Fruit fly (Drosophila melanogaster): ENCODE results near the gene CG42751.

The CG42751 gene

dm6 chr2L:11853130-11853529, at the start of gene CG42751:
CG42751 (plus strand) TSS chr2L:11853430.
- no peak for TF ChIP-seq CG17801 (GFP tag; optimal IDR thresholded peaks at IDR 0.05; ENCODE audit: partially characterized antibody)

DNA sequence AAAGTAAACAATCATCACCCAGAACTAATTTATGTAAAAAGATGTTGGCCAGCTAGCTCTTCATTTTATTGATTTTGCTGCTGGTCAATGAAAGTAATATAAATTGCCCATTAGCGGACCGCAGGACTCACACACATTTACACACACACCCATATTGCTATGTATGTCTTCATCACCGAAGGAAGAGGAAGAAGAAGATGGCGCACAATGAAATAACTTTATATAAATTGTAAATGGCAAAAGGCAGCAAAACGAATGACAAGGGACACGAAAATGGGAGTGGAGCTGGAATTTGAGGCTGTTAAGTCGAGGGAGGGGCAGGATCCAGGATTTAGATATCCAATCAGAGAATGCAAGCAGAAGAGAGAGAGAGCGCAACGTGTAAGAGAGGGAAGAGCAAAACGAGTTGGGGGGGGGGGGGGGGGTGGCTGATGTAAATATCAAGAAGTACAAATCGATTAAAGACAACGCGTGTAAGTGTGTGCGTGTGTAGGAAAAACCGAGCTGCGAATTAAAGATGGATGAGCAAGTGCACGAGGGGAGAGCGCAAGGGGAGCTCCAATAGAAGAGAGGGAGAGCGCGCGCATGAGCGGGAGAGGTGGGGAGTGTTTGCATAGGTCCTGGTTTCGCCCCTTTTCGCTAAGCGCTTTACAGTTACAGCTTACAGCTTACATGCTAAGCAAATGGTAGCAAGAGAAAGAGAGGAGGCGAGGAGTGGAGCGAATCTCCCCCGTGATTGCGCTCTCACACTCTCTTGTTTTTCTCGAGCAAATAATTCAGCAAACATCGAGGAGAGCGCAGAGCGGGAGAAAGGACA, 48.8 kb upstream of the CG42751 start:
- TF ChIP-seq CG17801 (GFP tag; optimal IDR thresholded peaks at IDR 0.05; ENCODE audit: partially characterized antibody), result no peak

- no peak for TF ChIP-seq CG17801 (GFP tag; optimal IDR thresholded peaks at IDR 0.05; ENCODE audit: partially characterized antibody)
These were observed 47.1 kb upstream of the CG42751 start for dm6 chr2L:11806022-11806700.

- TF ChIP-seq CG17801 (GFP tag; optimal IDR thresholded peaks at IDR 0.05; ENCODE audit: partially characterized antibody), result peak; percentile 51
These were observed 46.2 kb upstream of the CG42751 start for dm6 chr2L:11806701-11807674.

DNA sequence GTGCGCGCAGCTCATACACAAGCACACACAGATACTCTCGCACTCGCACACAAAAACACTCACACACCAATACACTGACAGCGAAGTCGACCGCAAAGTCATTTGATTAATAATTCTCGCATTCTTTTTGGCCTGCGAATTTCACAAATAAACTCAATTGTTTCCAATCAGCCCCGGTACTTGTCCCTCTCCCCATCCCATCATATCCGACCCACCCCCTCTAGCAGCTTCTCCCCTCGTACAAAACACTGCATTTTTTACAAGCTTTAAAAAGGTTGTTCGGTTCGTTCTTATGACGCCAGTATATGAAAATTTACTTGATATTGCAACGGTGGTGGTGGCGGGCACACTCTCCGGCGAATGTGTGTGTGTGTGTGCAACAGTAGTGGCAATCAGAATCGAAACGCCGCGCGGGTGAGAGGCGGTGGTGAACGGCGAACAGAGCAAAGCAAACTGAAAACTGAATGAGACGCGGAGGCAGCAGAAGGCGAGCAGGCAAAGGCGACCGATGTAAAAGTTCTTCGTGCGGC, 45.5 kb upstream of the CG42751 start:
- TF ChIP-seq CG17801 (GFP tag; optimal IDR thresholded peaks at IDR 0.05; ENCODE audit: partially characterized antibody), result peak; percentile 48

dm6 chr2L:11808327-11808701, 44.9 kb upstream of the CG42751 start:
- TF ChIP-seq CG17801 (GFP tag; optimal IDR thresholded peaks at IDR 0.05; ENCODE audit: partially characterized antibody), result no peak

DNA sequence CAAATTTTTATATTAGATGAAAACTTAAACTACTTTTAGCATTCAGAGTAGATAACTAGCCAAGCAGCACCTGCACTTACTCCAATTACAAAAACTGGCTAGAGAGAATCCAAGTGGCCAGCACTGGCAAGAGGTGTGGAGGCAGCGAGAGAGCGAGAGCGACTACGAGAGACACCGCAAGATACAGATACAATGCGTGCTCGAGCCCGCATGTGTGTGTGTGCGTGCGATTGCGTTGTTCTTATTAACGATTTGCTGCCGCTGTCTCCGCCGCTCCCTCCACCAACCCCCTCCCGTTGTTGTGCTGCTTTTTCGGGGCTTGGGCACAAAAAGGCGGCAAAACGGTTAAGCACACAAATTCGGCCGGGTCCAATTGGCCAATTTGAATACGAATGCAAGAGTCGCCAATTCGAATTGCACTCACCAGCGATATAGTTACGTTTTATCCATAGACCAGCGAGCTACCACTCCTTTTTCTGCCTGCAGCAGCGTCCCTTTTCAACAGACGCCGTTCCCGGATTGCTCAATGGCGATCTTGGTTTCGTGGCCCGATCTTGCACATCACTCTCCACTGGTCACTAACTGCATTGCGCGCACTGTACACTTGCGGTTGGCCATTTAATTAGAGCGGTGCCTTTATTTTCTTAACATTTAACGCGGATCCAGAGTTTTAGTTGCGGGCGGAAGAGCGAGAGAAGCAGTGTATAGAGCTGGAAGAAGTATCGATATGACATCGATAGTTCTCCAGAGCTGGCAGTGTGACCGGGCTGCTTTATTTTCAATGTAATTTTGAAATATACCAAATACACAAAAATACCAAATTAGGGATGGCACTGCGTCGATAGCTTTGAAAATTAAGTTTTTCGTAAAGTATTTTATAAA, 44.3 kb upstream of the CG42751 start, which contains the start of gene crol:
Gene crol, minus strand, starts transcription at position 737 of the 882 bp plus-strand sequence.
- TF ChIP-seq CG17801 (GFP tag; optimal IDR thresholded peaks at IDR 0.05; ENCODE audit: partially characterized antibody), result no peak

DNA sequence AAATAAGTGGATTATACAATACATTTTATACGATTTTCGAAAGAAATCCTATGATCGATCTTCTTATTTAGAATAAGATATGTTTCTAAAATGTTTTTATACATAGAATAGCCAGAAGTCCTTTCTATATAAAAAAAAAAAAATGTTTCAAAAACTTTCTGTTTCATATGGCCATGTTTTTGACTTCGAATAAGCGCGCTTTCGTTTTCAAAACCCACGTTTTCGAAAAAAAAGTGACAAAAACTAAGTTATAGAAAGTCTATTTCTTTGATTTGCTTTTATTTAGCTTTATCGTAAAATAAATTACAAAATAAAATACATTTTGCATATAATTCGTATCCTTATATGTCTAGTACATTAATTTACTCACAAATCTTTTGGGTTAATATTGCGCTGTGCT, 43.4 kb upstream of the CG42751 start:
- no peak for TF ChIP-seq CG17801 (GFP tag; optimal IDR thresholded peaks at IDR 0.05; ENCODE audit: partially characterized antibody)

DNA sequence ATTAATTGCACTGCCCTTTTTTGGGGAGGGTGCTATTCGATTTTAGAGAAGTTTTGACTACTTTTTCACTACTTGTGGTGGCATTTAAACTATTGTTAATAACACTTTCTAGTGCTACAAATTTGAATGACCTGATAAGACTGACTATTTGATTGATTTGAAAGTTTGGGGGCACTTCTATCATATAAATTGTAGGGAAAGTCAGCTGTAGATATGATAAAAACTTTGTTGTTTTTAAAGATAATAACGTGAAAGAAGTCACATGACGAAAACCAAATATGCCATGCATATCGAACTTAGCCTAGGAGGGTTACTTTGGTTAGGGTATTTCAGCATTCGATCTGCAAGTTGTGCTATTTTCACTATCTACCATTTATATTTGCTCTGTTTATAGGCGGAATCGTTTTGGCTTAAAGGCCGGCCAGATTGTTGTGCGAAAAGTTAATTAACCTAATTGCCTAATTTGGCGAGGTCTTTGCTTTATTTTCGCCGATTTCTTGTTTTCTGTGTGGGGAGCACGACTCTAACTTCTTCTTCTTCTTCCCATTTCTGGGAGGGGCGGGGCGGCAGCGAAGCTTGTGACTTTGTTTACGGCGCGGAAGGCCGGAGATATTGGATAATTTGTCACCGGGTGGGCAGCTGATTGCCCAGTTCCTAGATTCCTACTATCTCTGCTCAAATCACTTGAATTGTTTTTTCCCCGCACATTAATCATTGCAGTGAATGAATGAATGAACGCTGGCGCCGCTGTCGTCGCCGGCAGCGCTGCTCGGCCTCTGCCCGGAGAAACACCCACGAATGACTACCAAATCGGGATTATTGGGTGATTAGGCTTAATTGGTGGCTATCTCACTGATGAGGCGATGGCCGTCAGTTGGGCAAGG, 40.2 kb upstream of the CG42751 start:
- TF ChIP-seq CG17801 (GFP tag; optimal IDR thresholded peaks at IDR 0.05; ENCODE audit: partially characterized antibody), result no peak

- no peak for TF ChIP-seq CG17801 (GFP tag; optimal IDR thresholded peaks at IDR 0.05; ENCODE audit: partially characterized antibody)
These were observed 39.6 kb upstream of the CG42751 start, which contains the start of gene CycY for dm6 chr2L:11813665-11814087. CycY (minus strand) TSS chr2L:11813780.

dm6 chr2L:11816376-11816775, 36.9 kb upstream of the CG42751 start:
- TF ChIP-seq CG17801 (GFP tag; optimal IDR thresholded peaks at IDR 0.05; ENCODE audit: partially characterized antibody), result no peak

- no peak for TF ChIP-seq CG17801 (GFP tag; optimal IDR thresholded peaks at IDR 0.05; ENCODE audit: partially characterized antibody)
These were observed 29.6 kb upstream of the CG42751 start for dm6 chr2L:11823470-11824162.

Measured in ovary, adult (tissue).